Worm (Caenorhabditis elegans) whole organism, young adult: ENCODE results near the gene puf-5.

Experiments
- B0019.2 ChIP-seq: fragments of 200-800 bp; sonication (Bioruptor generic); conservative IDR thresholded peaks from 2 replicates; pipeline ENCODE4 v1.3.6; 2022; ENCODE audit warnings: missing genetic modification reagents, missing genetic modification characterization, missing compliant biosample characterization
- D2030.7 ChIP-seq: fragments of 200-800 bp; sonication (Bioruptor generic); IDR thresholded peaks from 2 replicates; pipeline ENCODE4 v1.3.6; 2022; ENCODE audit warnings: missing genetic modification reagents, missing genetic modification characterization, missing compliant biosample characterization
- F10E7.11 ChIP-seq: sonication (generic microtip); optimal IDR thresholded peaks from 2 replicates; lab custom pipeline; 2017; ENCODE audit warnings: mild to moderate bottlenecking, missing genetic modification characterization, moderate library complexity, missing compliant biosample characterization
- F33H1.4 ChIP-seq: fragments of 200-800 bp; sonication (Bioruptor generic); IDR thresholded peaks from 2 replicates; pipeline ENCODE4 v1.3.6; 2022; ENCODE audit warnings: missing genetic modification reagents, missing genetic modification characterization, missing compliant biosample characterization
- F37B4.10 ChIP-seq: fragments of 200-800 bp; sonication (Bioruptor generic); IDR thresholded peaks from 2 replicates; pipeline ENCODE4 v1.3.6; 2022; ENCODE audit warnings: missing genetic modification characterization, missing compliant biosample characterization
- F49E8.2 ChIP-seq: sonication (generic microtip); optimal IDR thresholded peaks from 3 replicates; lab custom pipeline; 2017; ENCODE audit warnings: missing genetic modification characterization, mild to moderate bottlenecking, missing compliant biosample characterization, antibody characterized with exemption, moderate library complexity; ENCODE audit not compliant: insufficient read depth
- F52B5.7 ChIP-seq: sonication (generic microtip); optimal IDR thresholded peaks from 2 replicates; lab custom pipeline; 2016; ENCODE audit warnings: mild to moderate bottlenecking, missing genetic modification characterization, missing compliant biosample characterization
- Y95B8A.8 ChIP-seq: fragments of 200-800 bp; sonication (Bioruptor generic); IDR thresholded peaks from 2 replicates; pipeline ENCODE4 v1.3.6; 2022; ENCODE audit warnings: missing genetic modification reagents, missing genetic modification characterization, missing compliant biosample characterization
- akir-1 ChIP-seq: fragments of 200-800 bp; sonication (Bioruptor generic); optimal IDR thresholded peaks from 2 replicates; lab custom pipeline; 2018; ENCODE audit warnings: mild to moderate bottlenecking, missing genetic modification characterization, moderate library complexity, missing compliant biosample characterization
- ceh-79 ChIP-seq: sonication (generic microtip); optimal IDR thresholded peaks from 2 replicates; lab custom pipeline; 2017; ENCODE audit warnings: mild to moderate bottlenecking, missing genetic modification characterization, missing compliant biosample characterization
- ceh-91 ChIP-seq: fragments of 200-800 bp; sonication (Bioruptor generic); IDR thresholded peaks from 2 replicates; pipeline ENCODE4 v1.3.6; 2022; ENCODE audit warnings: missing genetic modification reagents, missing genetic modification characterization, missing compliant biosample characterization
- dox-1 ChIP-seq: fragments of 200-800 bp; sonication (Bioruptor generic); IDR thresholded peaks from 2 replicates; pipeline ENCODE4 v1.3.6; 2022; ENCODE audit warnings: missing genetic modification reagents, missing genetic modification characterization, missing compliant biosample characterization
- dpl-1 ChIP-seq: fragments of 150-350 bp; optimal IDR thresholded peaks from 2 replicates; lab custom pipeline; 2014; ENCODE audit warnings: missing biosample characterization, missing genetic modification reagents, missing genetic modification characterization
- efl-1 ChIP-seq: fragments of 150-350 bp; optimal IDR thresholded peaks from 2 replicates; lab custom pipeline; 2014; ENCODE audit warnings: missing biosample characterization, missing genetic modification reagents, missing genetic modification characterization
- egl-44 ChIP-seq: fragments of 200-800 bp; sonication (Bioruptor generic); IDR thresholded peaks from 2 replicates; pipeline ENCODE4 v1.3.6; 2022; ENCODE audit warnings: missing genetic modification reagents, missing genetic modification characterization, missing compliant biosample characterization
- ekl-4 ChIP-seq: fragments of 200-800 bp; sonication (Bioruptor generic); IDR thresholded peaks from 2 replicates; pipeline ENCODE4 v1.3.6; 2022; ENCODE audit warnings: missing genetic modification reagents, missing genetic modification characterization, missing compliant biosample characterization
- fkh-3 ChIP-seq: sonication (generic microtip); optimal IDR thresholded peaks from 2 replicates; lab custom pipeline; 2016; ENCODE audit warnings: mild to moderate bottlenecking, missing genetic modification characterization, missing compliant biosample characterization
- gei-17 ChIP-seq: fragments of 200-800 bp; sonication (Bioruptor generic); optimal IDR thresholded peaks from 2 replicates; lab custom pipeline; 2018; ENCODE audit warnings: mild to moderate bottlenecking, missing genetic modification characterization, missing compliant biosample characterization
- hsf-1 ChIP-seq: fragments of 200-800 bp; sonication (Bioruptor generic); IDR thresholded peaks from 2 replicates; pipeline ENCODE4 v1.3.6; 2022; ENCODE audit warnings: missing genetic modification reagents, missing genetic modification characterization, missing compliant biosample characterization
- let-526 ChIP-seq: fragments of 200-800 bp; sonication (Bioruptor generic); IDR thresholded peaks from 2 replicates; pipeline ENCODE4 v1.3.6; 2022; ENCODE audit warnings: missing genetic modification reagents, missing genetic modification characterization, missing compliant biosample characterization
- lin-35 ChIP-seq, 3 experiments: fragments of 150-350 bp in 2 of 3; sonication (generic microtip) in 1 of 3; optimal IDR thresholded peaks; 2 replicates each; lab custom pipeline; 2014 to 2018; ENCODE audit warnings: missing biosample characterization in 3 of 3, missing genetic modification characterization in 3 of 3, missing genetic modification reagents in 3 of 3
- lin-54 ChIP-seq: fragments of 200-800 bp; sonication (Bioruptor generic); optimal IDR thresholded peaks from 2 replicates; lab custom pipeline; 2018; ENCODE audit warnings: mild to moderate bottlenecking, missing genetic modification characterization, missing compliant biosample characterization
- lsl-1 ChIP-seq: fragments of 200-800 bp; sonication (Bioruptor generic); optimal IDR thresholded peaks from 2 replicates; lab custom pipeline; 2018; ENCODE audit warnings: mild to moderate bottlenecking, missing genetic modification characterization, moderate library complexity, missing compliant biosample characterization
- madf-3 ChIP-seq: fragments of 200-800 bp; sonication (Bioruptor generic); IDR thresholded peaks from 2 replicates; pipeline ENCODE4 v1.3.6; 2022; ENCODE audit warnings: missing genetic modification reagents, missing genetic modification characterization, missing compliant biosample characterization
- madf-6 ChIP-seq: fragments of 200-800 bp; sonication (Bioruptor generic); IDR thresholded peaks from 2 replicates; pipeline ENCODE4 v1.3.6; 2022; ENCODE audit warnings: missing genetic modification reagents, missing genetic modification characterization, missing compliant biosample characterization
- madf-8 ChIP-seq: fragments of 200-800 bp; sonication (Bioruptor generic); conservative IDR thresholded peaks from 2 replicates; pipeline ENCODE4 v1.3.6; 2022; ENCODE audit warnings: missing genetic modification reagents, missing genetic modification characterization, missing compliant biosample characterization
- mes-4 ChIP-seq: sonication (generic microtip); optimal IDR thresholded peaks from 2 replicates; lab custom pipeline; 2016; ENCODE audit warnings: missing genotype, missing genetic modification characterization, missing compliant biosample characterization
- nhr-90 ChIP-seq: sonication (generic microtip); optimal IDR thresholded peaks from 2 replicates; lab custom pipeline; 2016; ENCODE audit warnings: missing genotype, mild to moderate bottlenecking, missing genetic modification characterization, missing compliant biosample characterization
- snpc-1.1 ChIP-seq: sonication (generic microtip); optimal IDR thresholded peaks from 2 replicates; lab custom pipeline; 2017; ENCODE audit warnings: missing genetic modification characterization, mild to moderate bottlenecking, missing compliant biosample characterization, antibody characterized with exemption, moderate library complexity, missing genotype, missing genetic modification reagents; ENCODE audit not compliant: insufficient read depth
- snpc-1.3 ChIP-seq: sonication (generic microtip); optimal IDR thresholded peaks from 2 replicates; lab custom pipeline; 2017; ENCODE audit warnings: missing genetic modification characterization, mild to moderate bottlenecking, missing compliant biosample characterization, antibody characterized with exemption, moderate library complexity, missing genotype, missing genetic modification reagents; ENCODE audit not compliant: insufficient read depth
- snpc-3.4 ChIP-seq: sonication (generic microtip); optimal IDR thresholded peaks from 2 replicates; lab custom pipeline; 2017; ENCODE audit warnings: missing genetic modification characterization, mild to moderate bottlenecking, missing compliant biosample characterization, antibody characterized with exemption, moderate library complexity, missing genotype, missing genetic modification reagents
- snpc-4 ChIP-seq, 5 experiments: fragments of 150-350 bp in 1 of 5; sonication (generic microtip) in 4 of 5; optimal IDR thresholded peaks; 2 replicates each; lab custom pipeline; 2014 to 2018; ENCODE audit warnings: missing genetic modification characterization in 5 of 5, missing biosample characterization in 3 of 5, antibody characterized with exemption in 2 of 5, mild to moderate bottlenecking in 2 of 5, missing compliant biosample characterization in 2 of 5, missing genotype in 2 of 5, moderate library complexity in 2 of 5, missing genetic modification reagents in 1 of 5
- sptf-2 ChIP-seq: fragments of 200-800 bp; sonication (Bioruptor generic); optimal IDR thresholded peaks from 2 replicates; lab custom pipeline; 2018; ENCODE audit warnings: mild to moderate bottlenecking, missing genetic modification characterization, missing compliant biosample characterization
- tbp1 ChIP-seq: fragments of 200-800 bp; sonication (Bioruptor generic); optimal IDR thresholded peaks from 2 replicates; lab custom pipeline; 2018; ENCODE audit warnings: mild to moderate bottlenecking, missing genetic modification characterization, missing compliant biosample characterization
- tlf-1 ChIP-seq: fragments of 200-800 bp; sonication (Bioruptor generic); optimal IDR thresholded peaks from 2 replicates; lab custom pipeline; 2018; ENCODE audit warnings: mild to moderate bottlenecking, missing genetic modification characterization, missing compliant biosample characterization
- unc-130 ChIP-seq: sonication (generic microtip); optimal IDR thresholded peaks from 2 replicates; lab custom pipeline; 2016; ENCODE audit warnings: missing genetic modification reagents, missing genetic modification characterization, missing compliant biosample characterization
- xnd-1 ChIP-seq: sonication (generic microtip); optimal IDR thresholded peaks from 2 replicates; lab custom pipeline; 2016; ENCODE audit warnings: missing genotype, missing genetic modification reagents, missing genetic modification characterization, missing compliant biosample characterization
- ztf-26 ChIP-seq: sonication (generic microtip); optimal IDR thresholded peaks from 2 replicates; lab custom pipeline; 2017; ENCODE audit warnings: missing genetic modification characterization, missing compliant biosample characterization
- ztf-3 ChIP-seq: fragments of 200-800 bp; sonication (Bioruptor generic); optimal IDR thresholded peaks from 2 replicates; lab custom pipeline; 2018; ENCODE audit warnings: mild to moderate bottlenecking, missing genetic modification characterization, missing compliant biosample characterization

Gene puf-5

ce11 chrII:8575184-8575583 lies at the start of gene puf-5:
Gene puf-5 (plus strand): TSS chrII:8575541.
- no peak for TF ChIP-seq ztf-26 (tag; lab: Kevin White, UChicago)
- peak; percentile 78 for TF ChIP-seq snpc-1.1 (tag; lab: Kevin White, UChicago)
- no peak for TF ChIP-seq F52B5.7 (tag; lab: Kevin White, UChicago)
- 0 out of 2 replicates have a peak, but pooled peaks have one; percentile 41 for TF ChIP-seq ekl-4 (GFP tag; lab: Robert Waterston, UW)
- no peak for TF ChIP-seq madf-3
- no peak for TF ChIP-seq let-526
- peak; percentile 88 for TF ChIP-seq lsl-1
- 0 out of 2 replicates have a peak, but pooled peaks have one; percentile 11 for TF ChIP-seq dox-1 (GFP tag; lab: Robert Waterston, UW)
- peak; percentile 21 for TF ChIP-seq snpc-4 (GFP tag; optimal IDR thresholded peaks at IDR 0.05; lab: Kevin White, UChicago)
- peak in 1 of 4 experiments; percentile 22 for TF ChIP-seq snpc-4 (tag; optimal IDR thresholded peaks at IDR 0.05; lab: Kevin White, UChicago)
- TF ChIP-seq lin-54 (GFP tag; lab: Kevin White, UChicago): peak; percentile 44
- no peak for TF ChIP-seq B0019.2 (GFP tag; lab: Robert Waterston, UW)
- TF ChIP-seq snpc-1.3 (tag; lab: Kevin White, UChicago): peak; percentile 17
- TF ChIP-seq Y95B8A.8 (GFP tag; lab: Robert Waterston, UW): 0 out of 2 replicates have a peak, but pooled peaks have one; percentile 56
- TF ChIP-seq madf-8 (GFP tag; lab: Robert Waterston, UW): peak; percentile 88
- peak; percentile 29 for TF ChIP-seq unc-130 (GFP tag; lab: Kevin White, UChicago)
- no peak for TF ChIP-seq ceh-79 (tag; lab: Kevin White, UChicago)
- TF ChIP-seq efl-1 (GFP tag; lab: Kevin White, UChicago): peak; percentile 95
- no peak for TF ChIP-seq mes-4 (tag; lab: Kevin White, UChicago)
- peak; percentile 78 for TF ChIP-seq snpc-3.4 (tag; lab: Kevin White, UChicago)
- TF ChIP-seq tbp1 (GFP tag; lab: Kevin White, UChicago): peak; percentile 15
- peak; percentile 63 for TF ChIP-seq dpl-1 (GFP tag; lab: Kevin White, UChicago)
- peak in 1 of 3 experiments; percentile 2 for TF ChIP-seq lin-35 (GFP tag; optimal IDR thresholded peaks at IDR 0.05; lab: Kevin White, UChicago)
- TF ChIP-seq hsf-1 (GFP tag; lab: Robert Waterston, UW): peak; percentile 65; the same call in 1 of the 2 replicates
- peak; percentile 70 for TF ChIP-seq ceh-91 (GFP tag; lab: Robert Waterston, UW)
- TF ChIP-seq tlf-1 (GFP tag; lab: Kevin White, UChicago): peak; percentile 25
- TF ChIP-seq D2030.7 (GFP tag; lab: Robert Waterston, UW): peak; percentile 79
- TF ChIP-seq F33H1.4 (GFP tag; lab: Robert Waterston, UW): peak; percentile 67
- TF ChIP-seq madf-6: peak; percentile 94
- TF ChIP-seq F49E8.2 (tag; lab: Kevin White, UChicago): peak; percentile 73
- TF ChIP-seq xnd-1 (tag; lab: Kevin White, UChicago): peak; percentile 85

- TF ChIP-seq akir-1: no peak
- TF ChIP-seq hsf-1 (GFP tag; lab: Robert Waterston, UW): no peak
- TF ChIP-seq sptf-2 (GFP tag; lab: Kevin White, UChicago): no peak
- no peak for TF ChIP-seq B0019.2 (GFP tag; lab: Robert Waterston, UW)
- TF ChIP-seq fkh-3 (tag; lab: Kevin White, UChicago): no peak
- TF ChIP-seq F37B4.10: no peak
- no peak for TF ChIP-seq egl-44 (GFP tag; lab: Robert Waterston, UW)
- no peak for TF ChIP-seq gei-17 (GFP tag; lab: Kevin White, UChicago)
- TF ChIP-seq nhr-90: no peak
- TF ChIP-seq ztf-3 (GFP tag; lab: Kevin White, UChicago): no peak
- no peak for TF ChIP-seq F10E7.11 (tag; lab: Kevin White, UChicago)
- TF ChIP-seq, all 124 proteins: peak for 0
Observed at ce11 chrII:8529176-8529698, 46.1 kb upstream of the puf-5 start.
